Worm (Caenorhabditis elegans): ENCODE results near the gene spin-3.

Gene spin-3

ce11 chrX:13141440-13141839 lies 11.4 kb downstream of the spin-3 start, which contains the start of gene F09A5.3 (continued):
- TF ChIP-seq snpc-4 (tag; optimal IDR thresholded peaks at IDR 0.05) (no peak), unc-98 (GFP tag; IDR thresholded peaks at IDR 0.05) (no peak), hpl-2 (GFP tag; optimal IDR thresholded peaks at IDR 0.05) (no peak), elt-3 (tag; optimal IDR thresholded peaks at IDR 0.05) (peak in 2 of 6 experiments; percentile 72 to 80), dsc-1 (tag; optimal IDR thresholded peaks at IDR 0.05) (peak; percentile 23), efl-1 (optimal IDR thresholded peaks at IDR 0.05) (no peak), efl-1 (GFP tag; optimal IDR thresholded peaks at IDR 0.05 in 1 of 2) (peak in 1 of 2 experiments; percentile 91), ceh-63 (GFP tag; optimal IDR thresholded peaks at IDR 0.05) (no peak), lin-14 (GFP tag; optimal IDR thresholded peaks at IDR 0.05) (peak; percentile 86), C34B4.2 (tag; optimal IDR thresholded peaks at IDR 0.05) (no peak), ceh-88 (GFP tag; IDR thresholded peaks at IDR 0.05) (no peak), skn-1 (tag; optimal IDR thresholded peaks at IDR 0.05) (no peak), snu-23 (GFP tag; optimal IDR thresholded peaks at IDR 0.05) (peak; percentile 81), egl-13 (tag; optimal IDR thresholded peaks at IDR 0.05) (no peak), ceh-8 (GFP tag; optimal IDR thresholded peaks at IDR 0.05) (no peak), zag-1 (tag; optimal IDR thresholded peaks at IDR 0.05) (no peak), mab-9 (GFP tag; IDR thresholded peaks at IDR 0.05) (no peak), mep-1 (tag; optimal IDR thresholded peaks at IDR 0.05) (peak; percentile 74), ztf-4 (tag; optimal IDR thresholded peaks at IDR 0.05) (peak; percentile 55), nhr-20 (tag; optimal IDR thresholded peaks at IDR 0.05) (peak; percentile 83), ces-1 (GFP tag; optimal IDR thresholded peaks at IDR 0.05) (no peak), aly-2 (tag; optimal IDR thresholded peaks at IDR 0.05) (no peak), unc-62 (GFP tag; optimal IDR thresholded peaks at IDR 0.05) (no peak), jun-1 (tag; optimal IDR thresholded peaks at IDR 0.05) (no peak), nhr-77 (tag; optimal IDR thresholded peaks at IDR 0.05) (no peak), ceh-82 (tag; optimal IDR thresholded peaks at IDR 0.05) (no peak), lin-15B (tag; optimal IDR thresholded peaks at IDR 0.05) (no peak), elt-2 (tag; optimal IDR thresholded peaks at IDR 0.05) (no peak), nhr-28 (tag; optimal IDR thresholded peaks at IDR 0.05) (no peak), nhr-90 (tag; optimal IDR thresholded peaks at IDR 0.05; ENCODE audit: poor library complexity) (peak; percentile 81), lsy-2 (tag; optimal IDR thresholded peaks at IDR 0.05) (peak; percentile 28 to 61), fkh-8 (tag; optimal IDR thresholded peaks at IDR 0.05) (no peak), pag-3 (tag; optimal IDR thresholded peaks at IDR 0.05; ENCODE audit: borderline replicate concordance, insufficient read depth) (no peak), F16B12.6 (tag; optimal IDR thresholded peaks at IDR 0.05) (no peak)

DNA sequence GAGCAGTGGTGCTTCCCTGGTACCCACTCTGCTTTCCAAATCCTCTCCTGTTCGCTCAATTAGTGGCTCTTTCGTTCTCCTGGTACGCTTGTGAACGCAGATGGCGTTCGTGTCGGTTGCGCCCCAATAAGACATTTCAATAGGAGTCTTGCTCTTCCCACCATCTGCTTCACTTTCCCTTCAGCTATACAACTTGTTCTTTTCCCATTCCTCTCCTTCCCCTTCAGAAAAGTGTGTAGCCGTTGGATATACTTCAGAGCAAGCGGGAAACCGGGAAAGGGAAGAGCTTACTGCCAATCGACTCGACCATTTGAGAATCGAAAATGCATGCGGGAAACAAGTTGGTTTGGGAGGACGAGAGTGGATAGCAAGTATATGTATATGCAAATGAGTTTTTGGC lies 13.2 kb downstream of the spin-3 start:
- no peak for TF ChIP-seq efl-1 (optimal IDR thresholded peaks at IDR 0.05)
- peak in 1 of 2 experiments; percentile 70 for TF ChIP-seq efl-1 (GFP tag; optimal IDR thresholded peaks at IDR 0.05 in 1 of 2)
- TF ChIP-seq nhr-237 (tag; optimal IDR thresholded peaks at IDR 0.05) = no peak

- TF ChIP-seq nhr-90 (tag; optimal IDR thresholded peaks at IDR 0.05; ENCODE audit: poor library complexity) (peak; percentile 26), swsn-7 (tag; optimal IDR thresholded peaks at IDR 0.05) (peak; percentile 23), xbp-1 (tag; optimal IDR thresholded peaks at IDR 0.05) (no peak), mdl-1 (tag; optimal IDR thresholded peaks at IDR 0.05) (peak in 1 of 2 experiments; percentile 27), ztf-4 (tag; optimal IDR thresholded peaks at IDR 0.05) (peak; percentile 5), fkh-8 (tag; optimal IDR thresholded peaks at IDR 0.05) (peak; percentile 37), C04F5.9 (tag; optimal IDR thresholded peaks at IDR 0.05) (no peak), lin-15B (tag; optimal IDR thresholded peaks at IDR 0.05) (no peak), nhr-20 (tag; optimal IDR thresholded peaks at IDR 0.05) (peak; percentile 42), nhr-11 (tag; optimal IDR thresholded peaks at IDR 0.05) (no peak), lin-14 (GFP tag; optimal IDR thresholded peaks at IDR 0.05) (peak; percentile 84), nhr-85 (tag) (peak; percentile 83), ama-1 (optimal IDR thresholded peaks at IDR 0.05) (peak; percentile 66), fkh-4 (tag; optimal IDR thresholded peaks at IDR 0.05; ENCODE audit: borderline replicate concordance) (no peak), mef-2 (tag; optimal IDR thresholded peaks at IDR 0.05) (no peak), C34B4.2 (tag; optimal IDR thresholded peaks at IDR 0.05) (no peak), aly-2 (tag; optimal IDR thresholded peaks at IDR 0.05) (peak; percentile 2), snu-23 (GFP tag; optimal IDR thresholded peaks at IDR 0.05) (no peak), irx-1 (tag; optimal IDR thresholded peaks at IDR 0.05) (no peak), nhr-71 (tag; optimal IDR thresholded peaks at IDR 0.05) (peak; percentile 57), nhr-47 (tag; optimal IDR thresholded peaks at IDR 0.05) (peak; percentile 1), elt-2 (tag; optimal IDR thresholded peaks at IDR 0.05) (peak; percentile 58), ztf-11 (tag; optimal IDR thresholded peaks at IDR 0.05) (peak in 1 of 2 experiments; percentile 66)
These were observed 14.0 kb downstream of the spin-3 start for ce11 chrX:13143762-13144732.
